Worm (Caenorhabditis elegans): Measurements from ENCODE around the gene B0336.12.

DNA sequence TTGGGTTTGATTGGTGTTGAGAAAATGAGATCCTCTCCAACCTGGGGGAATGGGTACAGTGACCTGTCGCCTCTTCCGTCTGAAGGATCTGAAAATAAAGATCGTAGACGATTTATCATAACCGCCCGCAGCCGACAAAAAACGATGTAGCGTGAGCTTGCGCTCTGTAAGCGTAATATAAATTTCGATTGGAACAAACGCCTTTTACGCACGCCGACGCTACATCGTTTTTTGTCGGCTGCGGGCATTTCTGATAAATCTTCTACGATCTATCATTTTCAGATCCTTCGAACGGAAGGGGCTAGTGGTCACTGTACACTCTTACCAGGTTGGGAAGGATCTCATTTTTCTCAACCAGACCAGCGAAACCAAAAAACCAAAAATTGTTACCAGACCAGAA, 38.4 kb upstream of the B0336.12 start:
- TF ChIP-seq tra-4 (tag; optimal IDR thresholded peaks at IDR 0.05) (no peak), ets-7 (tag; optimal IDR thresholded peaks at IDR 0.05) (no peak), ama-1 (optimal IDR thresholded peaks at IDR 0.05) (no peak), sea-1 (GFP tag; conservative IDR thresholded peaks at IDR 0.05) (no peak), ceh-36 (tag; optimal IDR thresholded peaks at IDR 0.05) (no peak), hmbx-1 (tag; optimal IDR thresholded peaks at IDR 0.05) (no peak), tbx-11 (GFP tag; IDR thresholded peaks at IDR 0.05) (no peak), flt-1 (GFP tag; IDR thresholded peaks at IDR 0.05) (no peak), tbx-37 (GFP tag; conservative IDR thresholded peaks at IDR 0.05) (no peak), aly-1 (tag; optimal IDR thresholded peaks at IDR 0.05) (no peak)
